Worm (Caenorhabditis elegans) whole organism, L1 larva: ENCODE results near the gene mod-1.

Source experiments
- aly-2 ChIP-seq: fragments of 150-350 bp; optimal IDR thresholded peaks from 2 replicates; lab custom pipeline; 2014; ENCODE audit warnings: missing biosample characterization, missing genetic modification characterization
- fos-1 ChIP-seq: fragments of 150-350 bp; optimal IDR thresholded peaks from 2 replicates; lab custom pipeline; 2014; ENCODE audit warnings: missing biosample characterization, missing genetic modification characterization
- lir-3 ChIP-seq: sonication (generic microtip); optimal IDR thresholded peaks from 2 replicates; lab custom pipeline; 2016; ENCODE audit warnings: mild to moderate bottlenecking, missing genetic modification characterization, moderate library complexity, missing compliant biosample characterization; ENCODE audit not compliant: poor library complexity
- nhr-11 ChIP-seq: fragments of 150-350 bp; optimal IDR thresholded peaks from 2 replicates; lab custom pipeline; 2014; ENCODE audit warnings: missing biosample characterization, missing genetic modification characterization
- nhr-12 ChIP-seq: sonication (generic microtip); optimal IDR thresholded peaks from 2 replicates; lab custom pipeline; 2017; ENCODE audit warnings: missing biosample characterization, missing genetic modification characterization
- nhr-237 ChIP-seq: fragments of 150-350 bp; optimal IDR thresholded peaks from 2 replicates; lab custom pipeline; 2014; ENCODE audit warnings: missing biosample characterization, missing genetic modification characterization
- nhr-76 ChIP-seq: sonication (generic microtip); optimal IDR thresholded peaks from 2 replicates; lab custom pipeline; 2017; ENCODE audit warnings: missing biosample characterization, missing genetic modification characterization
- pqm-1 ChIP-seq: sonication (generic microtip); optimal IDR thresholded peaks from 3 replicates; lab custom pipeline; 2017; ENCODE audit warnings: missing biosample characterization, missing genetic modification characterization
- tbx-2 ChIP-seq: sonication (generic microtip); optimal IDR thresholded peaks from 2 replicates; lab custom pipeline; 2016; ENCODE audit warnings: missing genetic modification characterization, missing compliant biosample characterization
- unc-130 ChIP-seq: fragments of 150-350 bp; optimal IDR thresholded peaks from 2 replicates; lab custom pipeline; 2017; ENCODE audit warnings: missing biosample characterization, missing genetic modification characterization, inconsistent platforms
- unc-62 ChIP-seq: fragments of 150-350 bp; optimal IDR thresholded peaks from 2 replicates; lab custom pipeline; 2014; ENCODE audit warnings: missing biosample characterization, missing genetic modification reagents, missing genetic modification characterization
- zag-1 ChIP-seq: fragments of 150-350 bp; optimal IDR thresholded peaks from 2 replicates; lab custom pipeline; 2014; ENCODE audit warnings: missing biosample characterization, missing genetic modification characterization
- ztf-11 ChIP-seq, 2 experiments: sonication (generic microtip); optimal IDR thresholded peaks; 2 replicates each; lab custom pipeline; 2016 to 2017; ENCODE audit warnings: missing genetic modification characterization in 2 of 2, missing biosample characterization in 1 of 2, missing compliant biosample characterization in 1 of 2

DNA sequence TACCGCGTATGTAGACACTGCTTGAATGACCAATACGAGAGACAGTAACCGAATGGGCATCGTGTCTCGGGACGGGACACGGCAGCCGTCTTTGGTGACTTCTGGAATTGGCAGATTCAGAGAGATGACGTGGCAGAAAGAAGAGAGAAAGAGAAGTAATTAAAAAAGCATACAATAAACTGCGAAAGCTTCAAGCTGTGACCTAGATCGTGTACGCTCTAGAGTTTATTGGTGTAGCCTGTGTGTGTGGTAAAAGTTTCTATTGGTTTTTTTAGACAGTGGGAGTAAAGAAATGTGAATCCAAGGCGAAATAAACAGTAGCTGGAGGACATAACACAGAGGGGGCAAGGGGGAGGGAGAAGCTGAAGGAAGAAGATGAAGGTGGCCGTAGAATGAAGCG lies 30.1 kb upstream of the mod-1 start, which contains the start of gene T19A5.3:
- TF ChIP-seq nhr-11 (no peak), unc-62 (GFP tag; lab: Kevin White, UChicago) (no peak), aly-2 (tag; lab: Kevin White, UChicago) (no peak), nhr-76 (tag; lab: Kevin White, UChicago) (no peak), tbx-2 (tag; lab: Kevin White, UChicago) (no peak), nhr-12 (tag; lab: Kevin White, UChicago) (no peak), zag-1 (tag; lab: Kevin White, UChicago) (no peak), ztf-11 (tag; optimal IDR thresholded peaks at IDR 0.05; lab: Kevin White, UChicago) (no peak), fos-1 (tag; lab: Kevin White, UChicago) (no peak), unc-130 (tag; lab: Kevin White, UChicago) (no peak), lir-3 (tag; lab: Kevin White, UChicago) (no peak), pqm-1 (no peak), nhr-237 (tag; lab: Kevin White, UChicago) (no peak)
